Fruit fly (Drosophila melanogaster) S2 (cell line): Measurements from ENCODE around the gene CG10311.

Experiments used
- CG8478 ChIP-seq: fragments of >200 bp; optimal IDR thresholded peaks from 2 replicates; lab custom pipeline; 2018
- CTCF ChIP-seq, 2 experiments: fragments of >200 bp; optimal IDR thresholded peaks; 2 replicates each; lab custom pipeline; 2018

CG10311 gene

DNA sequence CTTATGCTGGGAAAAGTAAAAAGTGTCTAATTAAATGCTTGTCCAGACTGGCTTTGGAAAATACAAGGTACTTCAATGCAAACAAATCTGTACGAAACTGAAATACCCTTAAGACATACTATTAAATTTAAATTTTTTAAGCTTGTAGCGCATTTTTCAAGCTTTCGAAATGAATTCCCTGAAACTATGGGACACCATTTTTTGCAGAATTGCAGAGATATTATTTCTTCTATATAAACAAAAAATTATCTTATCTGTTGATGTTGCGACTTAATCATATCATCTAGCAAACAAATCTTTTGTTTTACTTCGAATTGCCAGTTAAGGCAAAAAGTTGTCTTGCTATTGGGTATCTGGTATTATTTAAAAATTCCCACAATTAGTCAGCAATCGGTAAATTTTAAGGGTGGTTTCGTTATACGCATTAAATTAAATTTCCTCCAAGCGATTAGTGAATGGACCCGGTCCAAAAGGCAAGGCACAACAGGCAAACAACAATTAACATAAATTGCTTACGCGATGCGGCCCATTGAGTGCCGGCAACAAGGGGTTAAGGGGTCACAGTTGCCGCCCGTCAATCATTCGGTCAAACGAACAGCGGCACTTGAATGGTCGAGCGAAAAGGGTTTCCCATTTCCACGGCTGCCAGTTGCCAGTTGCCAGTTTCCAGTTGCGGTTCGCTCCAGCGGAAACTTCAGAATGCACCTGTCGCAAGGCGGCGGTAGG, 20.3 kb downstream of the CG10311 start:
- no peak for TF ChIP-seq CTCF (optimal IDR thresholded peaks at IDR 0.05; lab: Kevin White, UChicago)

DNA sequence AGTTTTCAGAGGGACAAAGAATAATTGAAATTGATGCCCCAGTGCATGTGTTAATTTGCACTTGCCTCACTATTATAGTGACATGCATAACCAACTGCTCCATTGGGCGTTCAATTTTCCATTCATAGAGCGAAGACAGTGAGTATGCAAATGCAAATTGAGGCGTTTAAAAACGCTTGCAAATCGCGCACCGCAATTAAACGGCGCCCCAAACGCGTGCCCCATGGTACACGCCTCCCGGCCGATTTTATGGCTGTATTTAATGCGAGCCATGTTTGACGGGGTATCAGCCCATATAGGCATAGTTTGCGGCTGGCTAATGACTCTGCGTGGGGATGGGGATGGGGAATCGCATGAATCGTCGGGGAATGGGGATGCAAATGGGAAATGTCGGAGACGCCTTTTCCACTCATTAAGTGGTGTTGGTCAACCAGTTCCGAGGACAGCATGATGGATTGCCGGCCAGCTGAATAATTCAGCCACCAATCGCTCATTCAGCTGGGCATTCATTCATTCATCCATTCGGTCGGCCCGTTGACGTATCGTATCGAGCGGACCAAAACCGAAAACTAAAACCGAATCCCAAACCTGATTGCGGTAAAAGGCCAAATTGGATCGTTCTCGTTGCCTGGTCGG, 21.3 kb downstream of the CG10311 start:
- TF ChIP-seq CG8478 (no peak), CTCF (optimal IDR thresholded peaks at IDR 0.05; lab: Kevin White, UChicago) (no peak)

DNA sequence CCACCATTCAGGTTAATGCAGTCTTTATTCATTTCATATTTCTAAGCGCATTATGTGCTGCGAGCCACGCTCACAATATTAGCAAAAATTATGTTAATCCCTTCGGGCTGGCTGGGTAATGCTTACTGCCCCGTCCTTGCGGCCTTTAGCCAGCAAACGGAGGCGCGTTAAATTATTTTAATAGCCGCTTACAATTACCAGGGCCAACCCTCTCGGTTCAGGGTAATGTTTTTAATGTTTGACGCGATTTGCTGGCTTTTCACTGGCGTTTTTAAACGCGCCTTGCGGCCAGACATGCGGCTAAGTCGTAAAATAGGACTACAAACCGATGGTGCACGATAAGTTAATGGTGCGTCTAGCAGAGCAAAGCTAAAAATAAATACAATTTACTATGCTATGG, 22.0 kb downstream of the CG10311 start:
- TF ChIP-seq CTCF (optimal IDR thresholded peaks at IDR 0.05; lab: Kevin White, UChicago) (no peak), CG8478 (no peak)

DNA sequence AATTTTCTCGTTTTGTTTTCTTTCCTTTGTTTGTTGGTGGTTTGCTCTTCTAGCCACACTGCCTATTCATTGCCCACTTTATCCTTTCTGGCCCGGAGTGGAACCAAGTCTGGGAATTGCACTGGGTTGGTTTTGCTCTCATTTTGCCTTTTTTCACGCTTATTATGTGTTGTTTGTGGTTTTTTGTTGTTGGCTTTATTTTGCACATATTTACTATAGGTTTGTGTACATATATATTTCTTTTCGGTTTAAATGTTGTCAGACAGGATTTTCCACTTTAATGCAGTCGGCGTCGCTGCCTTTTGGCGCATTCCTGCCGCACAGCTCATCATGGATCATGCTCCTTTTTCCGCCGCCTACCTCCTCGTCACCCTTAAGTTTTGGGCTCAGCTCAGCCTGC, 22.5 kb downstream of the CG10311 start:
- TF ChIP-seq CTCF (optimal IDR thresholded peaks at IDR 0.05; lab: Kevin White, UChicago), result no peak
- TF ChIP-seq CG8478, result no peak

DNA sequence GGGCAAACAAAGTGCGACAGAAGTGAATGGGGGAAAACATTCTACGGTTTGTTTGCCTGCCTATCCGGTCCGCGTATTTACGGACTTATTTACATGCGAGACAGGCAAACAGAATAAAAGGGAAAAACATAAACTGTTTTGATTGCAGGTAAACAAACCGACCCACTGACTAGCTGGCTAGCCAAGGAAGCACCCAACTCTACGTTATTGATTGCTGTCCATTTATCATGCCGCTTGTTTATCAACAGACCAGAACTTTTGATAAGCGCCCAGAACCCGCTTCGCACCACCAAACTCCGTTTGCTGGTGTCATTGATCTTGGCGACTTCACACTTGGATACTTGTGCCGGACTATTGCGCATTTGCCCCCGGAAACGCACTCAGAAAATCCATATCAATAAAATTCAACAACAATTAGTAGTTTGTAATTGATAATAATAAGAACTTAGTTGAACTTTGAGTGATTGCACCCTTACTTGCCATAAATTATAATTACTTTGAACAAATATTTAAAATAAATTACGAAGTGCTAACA, 24.9 kb downstream of the CG10311 start:
- TF ChIP-seq CTCF (optimal IDR thresholded peaks at IDR 0.05; lab: Kevin White, UChicago) (no peak), CG8478 (no peak)

DNA sequence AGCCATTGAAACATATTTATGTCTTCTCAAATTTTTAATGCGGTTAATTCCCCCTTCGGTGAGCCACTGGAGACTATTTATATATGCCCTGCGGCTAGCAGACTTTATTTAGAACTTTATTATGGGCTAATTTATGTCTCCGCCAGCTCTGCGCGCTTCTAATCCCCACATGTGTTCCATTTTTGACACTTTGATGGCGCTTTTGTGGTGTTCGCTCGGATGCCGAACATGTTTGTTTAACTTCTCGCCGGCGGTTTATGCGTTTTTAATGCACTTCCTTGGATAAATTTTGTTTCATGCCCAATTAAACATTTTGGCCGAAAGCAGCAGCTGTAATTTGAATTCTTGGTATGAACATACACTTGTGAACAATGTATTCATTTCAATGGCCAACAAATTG, 27.0 kb downstream of the CG10311 start:
- TF ChIP-seq CTCF (optimal IDR thresholded peaks at IDR 0.05; lab: Kevin White, UChicago) (no peak), CG8478 (no peak)

DNA sequence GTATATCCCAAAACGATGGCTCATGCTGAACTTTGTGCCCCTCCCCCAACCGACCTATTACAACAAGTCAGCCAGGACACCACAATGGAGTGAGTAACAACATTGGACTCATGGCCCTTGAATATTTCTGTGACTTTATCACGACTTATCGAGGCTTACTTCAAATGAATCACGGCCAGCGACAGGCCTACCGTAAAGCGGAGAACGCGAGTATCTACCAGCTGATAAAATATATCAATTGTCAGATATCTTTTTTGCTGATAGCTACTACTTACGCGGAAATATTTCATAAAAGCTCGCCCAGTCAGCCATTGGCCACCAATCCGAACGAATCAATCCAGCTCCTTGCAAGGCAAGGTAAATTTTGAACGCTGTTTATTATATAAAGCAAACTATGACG, 29.3 kb downstream of the CG10311 start, which contains the start of gene CG17930:
TSS of gene CG17930 (plus strand) at position 301 of the 400 bp plus-strand sequence.
- no peak for TF ChIP-seq CTCF (optimal IDR thresholded peaks at IDR 0.05; lab: Kevin White, UChicago)
- TF ChIP-seq CG8478, result no peak

DNA sequence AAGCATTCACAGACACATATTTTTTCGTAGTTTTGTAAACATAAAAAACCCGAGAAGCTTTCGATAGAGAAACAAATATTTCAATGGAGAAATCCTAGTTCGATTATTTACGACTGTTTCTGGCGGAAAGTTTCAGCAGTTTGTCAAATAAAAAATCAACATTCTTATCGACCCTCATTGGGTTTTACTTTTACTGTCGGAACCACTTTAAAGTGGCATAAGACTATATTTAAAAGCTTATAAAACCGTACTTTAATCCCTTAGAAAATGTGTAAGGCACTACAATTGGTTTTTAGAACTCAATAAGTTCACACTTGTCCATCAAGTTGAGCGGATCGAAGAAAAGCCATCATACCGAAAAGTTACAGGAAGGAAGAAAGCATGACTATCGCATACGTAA, 31.6 kb downstream of the CG10311 start, which contains the start of gene CG17929:
TSS of gene CG17929 (plus strand) at position 301 of the 400 bp plus-strand sequence.
- TF ChIP-seq CG8478 (no peak), CTCF (optimal IDR thresholded peaks at IDR 0.05; lab: Kevin White, UChicago) (no peak)

DNA sequence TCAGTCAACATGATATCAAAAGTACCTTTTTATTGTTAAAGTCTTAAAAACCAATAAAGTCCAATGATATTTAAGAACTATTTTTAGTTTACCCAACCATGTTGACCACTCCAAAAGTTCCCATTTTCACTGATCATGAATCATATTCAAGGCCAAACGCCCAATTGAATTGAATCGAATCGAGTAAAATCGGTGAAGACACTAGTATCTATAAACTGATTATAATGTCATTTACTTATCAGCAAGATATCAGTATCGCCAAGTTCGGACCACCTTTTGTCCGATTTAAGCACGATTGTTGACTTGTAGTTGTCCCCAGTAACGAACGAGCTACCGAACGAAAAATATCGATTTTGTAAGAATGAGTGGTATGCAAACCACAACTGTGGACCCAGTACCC, 33.7 kb downstream of the CG10311 start, which contains the start of gene CG6901:
TSS of gene CG6901 (plus strand) at position 323 of the 400 bp plus-strand sequence.
- TF ChIP-seq CG8478 (no peak), CTCF (optimal IDR thresholded peaks at IDR 0.05; lab: Kevin White, UChicago) (no peak)

DNA sequence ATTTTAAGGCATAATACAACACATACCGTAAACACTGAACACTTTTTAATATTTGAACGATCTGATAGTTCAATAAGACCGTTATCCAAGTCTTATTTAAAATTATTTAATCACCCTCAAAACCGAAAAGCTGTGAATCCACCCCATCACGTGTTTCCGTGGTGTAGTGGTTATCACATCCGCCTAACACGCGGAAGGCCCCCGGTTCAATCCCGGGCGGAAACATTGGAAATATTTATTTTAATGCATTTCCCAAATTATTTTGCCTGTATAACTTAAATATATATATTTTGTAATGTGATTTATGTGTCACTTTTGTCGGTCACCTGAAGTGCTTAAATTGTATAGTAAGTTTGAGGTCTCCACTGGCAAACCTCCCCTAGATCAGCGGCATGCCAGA, 35.3 kb downstream of the CG10311 start, which contains the start of gene CG44044:
TSS of gene CG44044 (plus strand) at position 301 of the 400 bp plus-strand sequence.
- TF ChIP-seq CG8478 (no peak), CTCF (optimal IDR thresholded peaks at IDR 0.05; lab: Kevin White, UChicago) (no peak)

DNA sequence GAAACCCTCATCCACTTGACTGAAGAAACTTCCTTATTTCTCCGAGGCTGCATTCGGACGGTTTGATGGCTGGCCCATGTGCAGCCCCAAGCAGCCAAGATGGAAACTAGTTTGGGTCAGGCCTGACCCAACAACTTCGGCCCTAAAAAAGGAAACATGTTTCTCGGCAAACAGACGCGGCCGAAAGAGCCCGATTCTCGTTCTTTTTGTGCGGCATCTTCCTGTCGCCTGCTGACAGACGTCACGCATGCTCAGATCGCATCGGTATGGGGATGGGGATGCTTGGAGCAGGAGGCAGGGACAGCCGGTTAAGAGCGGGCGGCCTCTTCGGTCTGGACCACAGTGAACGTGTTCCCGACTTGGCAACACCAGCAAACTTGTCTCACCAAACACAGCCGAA, 40.1 kb downstream of the CG10311 start:
- TF ChIP-seq CG8478 (no peak), CTCF (optimal IDR thresholded peaks at IDR 0.05; lab: Kevin White, UChicago) (no peak)

DNA sequence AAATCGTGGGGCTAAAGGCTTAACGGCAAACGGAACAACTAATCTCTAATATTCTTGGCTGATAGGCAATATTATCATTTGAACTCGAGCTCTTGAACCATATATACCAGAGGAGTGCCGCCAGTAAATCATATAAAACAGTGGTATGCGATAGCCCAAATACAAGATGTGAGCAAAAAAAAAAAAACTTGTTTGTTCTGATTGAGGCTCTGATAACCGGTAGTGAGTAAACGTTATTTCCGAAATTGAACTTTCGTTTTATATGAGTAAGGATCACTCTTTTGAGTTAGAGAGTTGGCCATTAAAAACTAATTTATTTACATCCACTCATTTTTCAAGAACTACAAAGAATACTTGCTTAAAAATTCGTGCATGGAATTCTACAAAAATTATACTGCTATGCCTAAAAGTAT, 46.7 kb downstream of the CG10311 start:
- TF ChIP-seq CG8478 (no peak), CTCF (optimal IDR thresholded peaks at IDR 0.05; lab: Kevin White, UChicago) (no peak)

DNA sequence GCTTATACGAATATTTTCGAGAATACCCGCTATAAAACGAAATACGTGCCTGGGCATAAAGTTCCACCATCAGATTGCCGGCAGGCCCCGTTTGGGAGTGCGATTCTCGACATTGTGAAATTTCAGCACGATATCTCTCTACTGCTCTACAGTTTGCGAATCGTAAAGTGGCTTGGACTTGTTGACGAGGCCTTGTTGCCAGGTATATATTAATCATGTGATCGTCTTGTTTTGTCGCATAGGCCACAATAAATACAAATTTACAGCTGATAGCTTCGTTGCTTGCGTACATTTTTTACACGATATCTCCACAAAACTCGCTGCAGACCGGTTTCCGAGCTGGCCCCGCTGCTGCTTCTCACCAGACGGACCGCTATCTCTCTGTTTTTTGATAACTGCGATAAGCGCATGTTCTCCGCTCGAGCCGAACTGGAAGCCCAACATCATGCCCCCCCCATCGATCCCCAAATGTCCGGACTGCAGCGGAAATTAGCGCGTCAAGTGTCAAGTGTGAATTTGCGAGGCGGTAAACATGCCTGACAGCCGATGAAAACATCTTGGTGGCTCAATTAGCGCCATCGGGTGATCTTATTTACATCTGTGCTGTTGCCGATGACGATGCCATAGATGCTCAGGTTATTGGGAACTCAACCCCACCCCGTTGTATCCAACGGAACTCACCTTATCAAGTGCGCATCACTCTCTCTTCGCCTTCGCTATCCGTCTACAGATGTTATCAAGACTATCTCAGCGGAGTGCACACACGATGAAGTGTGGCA, 47.3 kb downstream of the CG10311 start:
- TF ChIP-seq CTCF (optimal IDR thresholded peaks at IDR 0.05; lab: Kevin White, UChicago) (no peak), CG8478 (no peak)

DNA sequence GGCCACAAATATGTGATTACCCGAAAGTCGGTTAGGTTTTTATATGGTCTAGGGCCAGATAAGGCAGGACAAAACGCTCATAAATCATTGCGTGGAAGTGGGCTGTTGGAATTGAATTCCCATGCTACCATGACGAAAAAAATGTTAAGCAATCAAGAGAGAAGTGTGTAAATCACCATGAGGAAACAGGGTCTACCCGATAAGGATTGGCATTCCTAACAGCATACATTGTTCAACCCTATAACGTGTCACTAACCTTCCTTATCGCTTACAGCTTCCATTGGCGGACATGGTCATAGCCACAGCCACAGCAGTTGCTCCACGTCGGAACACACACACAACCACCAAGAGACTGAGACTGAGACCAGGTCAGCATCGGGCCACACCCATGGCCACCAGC, 48.8 kb downstream of the CG10311 start:
- no peak for TF ChIP-seq CG8478

DNA sequence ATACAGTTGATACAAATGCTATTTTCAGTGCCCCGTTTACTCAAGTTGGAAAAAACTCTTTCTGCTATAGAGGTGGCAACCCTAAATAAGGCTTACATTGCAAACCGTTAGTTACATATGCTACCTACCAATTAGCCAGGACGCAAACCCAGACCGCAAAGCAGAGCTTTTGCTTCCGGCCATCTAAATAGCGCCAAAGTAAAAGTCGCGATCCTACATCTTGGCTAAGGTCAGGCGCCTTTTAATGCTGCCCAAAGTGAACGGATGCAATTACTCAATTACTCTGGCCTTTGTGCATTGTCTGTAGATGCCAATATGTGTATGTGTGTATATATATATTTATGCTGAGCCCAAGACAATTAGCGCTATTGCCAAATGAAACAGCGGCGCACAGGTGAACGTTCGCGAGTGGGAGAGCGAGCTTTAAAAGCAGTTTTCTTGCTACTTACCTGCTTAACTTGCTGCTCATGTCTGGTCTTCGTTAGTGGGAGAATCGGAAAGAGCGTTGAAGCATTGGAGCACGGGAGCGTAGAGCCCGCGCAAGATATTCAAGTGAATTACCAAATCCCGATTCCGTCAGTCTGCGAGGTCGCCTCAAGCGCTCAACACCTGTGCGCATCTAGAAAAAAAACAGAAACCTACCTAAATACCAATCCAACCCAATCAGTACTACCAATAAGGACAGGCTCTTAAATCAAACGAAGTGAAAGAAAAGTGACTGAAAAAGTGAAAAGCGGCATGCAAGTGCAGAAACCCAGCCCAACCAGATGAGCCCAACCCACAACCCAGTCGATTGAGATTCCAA, 51.4 kb downstream of the CG10311 start, which contains the start of gene Zip89B:
TSS of gene Zip89B (plus strand) at position 574 of the 805 bp plus-strand sequence.
- peak; percentile 46 to 61 for TF ChIP-seq CTCF (optimal IDR thresholded peaks at IDR 0.05; lab: Kevin White, UChicago)
- TF ChIP-seq CG8478, result no peak
